Worm (Caenorhabditis elegans) whole organism, mixed stage, embryonic: ENCODE results near the gene Y69E1A.4.

Experiments
- M03D4.4 ChIP-seq: sonication (generic microtip); optimal IDR thresholded peaks from 2 replicates; lab custom pipeline; 2017; ENCODE audit warnings: mild to moderate bottlenecking, missing genetic modification characterization, missing compliant biosample characterization
- blmp-1 ChIP-seq: fragments of 150-350 bp; optimal IDR thresholded peaks from 2 replicates; lab custom pipeline; 2014; ENCODE audit warnings: missing biosample characterization, missing genetic modification characterization
- elt-1 ChIP-seq: sonication (generic microtip); optimal IDR thresholded peaks from 2 replicates; lab custom pipeline; 2017; ENCODE audit warnings: missing genetic modification characterization, mild to moderate bottlenecking, missing compliant biosample characterization, antibody characterized with exemption, moderate library complexity, borderline replicate concordance; ENCODE audit not compliant: insufficient read depth
- lin-13 ChIP-seq: fragments of 150-350 bp; optimal IDR thresholded peaks from 2 replicates; lab custom pipeline; 2014; ENCODE audit warnings: missing biosample characterization, missing genetic modification characterization
- lsy-2 ChIP-seq: fragments of 150-350 bp; optimal IDR thresholded peaks from 2 replicates; lab custom pipeline; 2014; ENCODE audit warnings: missing biosample characterization, missing genetic modification characterization
- mep-1 ChIP-seq: fragments of 150-350 bp; optimal IDR thresholded peaks from 2 replicates; lab custom pipeline; 2017; ENCODE audit warnings: missing biosample characterization, missing genetic modification reagents, missing genetic modification characterization, inconsistent platforms
- nhr-12 ChIP-seq: fragments of 150-350 bp; optimal IDR thresholded peaks from 2 replicates; lab custom pipeline; 2014; ENCODE audit warnings: missing biosample characterization, missing genetic modification characterization
- nhr-237 ChIP-seq: fragments of 150-350 bp; optimal IDR thresholded peaks from 2 replicates; lab custom pipeline; 2014; ENCODE audit warnings: missing biosample characterization, missing genetic modification characterization
- nhr-28 ChIP-seq: fragments of 150-350 bp; optimal IDR thresholded peaks from 2 replicates; lab custom pipeline; 2014; ENCODE audit warnings: missing biosample characterization, missing genetic modification characterization
- nhr-76 ChIP-seq: sonication (generic microtip); optimal IDR thresholded peaks from 2 replicates; lab custom pipeline; 2017; ENCODE audit warnings: missing biosample characterization, missing genetic modification characterization
- snpc-4 ChIP-seq: fragments of 150-350 bp; optimal IDR thresholded peaks from 2 replicates; lab custom pipeline; 2014; ENCODE audit warnings: missing biosample characterization, missing genetic modification characterization

- TF ChIP-seq nhr-12 (no peak), snpc-4 (tag; lab: Kevin White, UChicago) (no peak), blmp-1 (tag; lab: Kevin White, UChicago) (no peak), mep-1 (tag; lab: Kevin White, UChicago) (no peak), M03D4.4 (tag; lab: Kevin White, UChicago) (no peak), lin-13 (tag; lab: Kevin White, UChicago) (no peak), elt-1 (tag; lab: Kevin White, UChicago) (no peak), nhr-237 (tag; lab: Kevin White, UChicago) (no peak), nhr-76 (no peak), nhr-28 (tag; lab: Kevin White, UChicago) (no peak), lsy-2 (tag; lab: Kevin White, UChicago) (no peak)
These were observed 11.3 kb downstream of the Y69E1A.4 start, which contains the start of the genes aqp-3 and Y69E1A.8 for ce11 chrIV:10966359-10966758.
